Worm (Caenorhabditis elegans) whole organism, midembryonic: ENCODE measurements around the gene F15B9.8.

Experiments used
- T22C8.4 ChIP-seq: fragments of 200-800 bp; sonication (Bioruptor generic); IDR thresholded peaks from 2 replicates; pipeline ENCODE4 v1.3.6; 2022; ENCODE audit warnings: missing genetic modification characterization, missing compliant biosample characterization
- cog-1 ChIP-seq: sonication (generic microtip); optimal IDR thresholded peaks from 2 replicates; lab custom pipeline; 2016; ENCODE audit warnings: missing genetic modification characterization, missing compliant biosample characterization
- flt-1 ChIP-seq: fragments of 200-800 bp; sonication (Bioruptor generic); IDR thresholded peaks from 2 replicates; pipeline ENCODE4 v1.3.6; 2022; ENCODE audit warnings: missing genetic modification characterization, missing compliant biosample characterization
- klf-2 ChIP-seq: fragments of 200-800 bp; sonication (Bioruptor generic); conservative IDR thresholded peaks from 2 replicates; pipeline ENCODE4 v1.3.6; 2022; ENCODE audit warnings: missing genetic modification reagents, missing genetic modification characterization, missing compliant biosample characterization
- med-1 ChIP-seq: sonication (generic microtip); optimal IDR thresholded peaks from 2 replicates; lab custom pipeline; 2017; ENCODE audit warnings: missing genetic modification characterization, mild to moderate bottlenecking, missing compliant biosample characterization, antibody characterized with exemption, missing genetic modification reagents; ENCODE audit not compliant: insufficient read depth
- ref-1 ChIP-seq: fragments of 200-800 bp; sonication (Bioruptor generic); conservative IDR thresholded peaks from 2 replicates; pipeline ENCODE4 v1.3.6; 2022; ENCODE audit warnings: missing genetic modification reagents, missing genetic modification characterization, missing compliant biosample characterization
- tab-1 ChIP-seq: fragments of 200-800 bp; sonication (Bioruptor generic); IDR thresholded peaks from 2 replicates; pipeline ENCODE4 v1.3.6; 2022; ENCODE audit warnings: missing genetic modification characterization, missing compliant biosample characterization
- ztf-23 ChIP-seq: fragments of 200-800 bp; sonication (Bioruptor generic); IDR thresholded peaks from 2 replicates; pipeline ENCODE4 v1.3.6; 2022; ENCODE audit warnings: missing genetic modification reagents, missing genetic modification characterization, missing compliant biosample characterization
- ztf-29 ChIP-seq: fragments of 200-800 bp; sonication (Bioruptor generic); IDR thresholded peaks from 2 replicates; pipeline ENCODE4 v1.3.6; 2022; ENCODE audit warnings: missing genetic modification reagents, missing genetic modification characterization, missing compliant biosample characterization

The F15B9.8 gene

ce11 chrV:13021540-13021939 is 33.2 kb downstream of the F15B9.8 start:
- no peak for TF ChIP-seq tab-1 (GFP tag; lab: Robert Waterston, UW)
- TF ChIP-seq klf-2 (GFP tag; lab: Robert Waterston, UW): no peak
- no peak for TF ChIP-seq ztf-29 (GFP tag; lab: Robert Waterston, UW)
- TF ChIP-seq ref-1 (GFP tag; lab: Robert Waterston, UW): no peak
- no peak for TF ChIP-seq med-1 (GFP tag; lab: Kevin White, UChicago)
- TF ChIP-seq flt-1 (GFP tag; lab: Robert Waterston, UW): no peak
- TF ChIP-seq ztf-23: no peak
- no peak for TF ChIP-seq T22C8.4 (GFP tag; lab: Robert Waterston, UW)
- no peak for TF ChIP-seq cog-1 (tag; lab: Kevin White, UChicago)

DNA sequence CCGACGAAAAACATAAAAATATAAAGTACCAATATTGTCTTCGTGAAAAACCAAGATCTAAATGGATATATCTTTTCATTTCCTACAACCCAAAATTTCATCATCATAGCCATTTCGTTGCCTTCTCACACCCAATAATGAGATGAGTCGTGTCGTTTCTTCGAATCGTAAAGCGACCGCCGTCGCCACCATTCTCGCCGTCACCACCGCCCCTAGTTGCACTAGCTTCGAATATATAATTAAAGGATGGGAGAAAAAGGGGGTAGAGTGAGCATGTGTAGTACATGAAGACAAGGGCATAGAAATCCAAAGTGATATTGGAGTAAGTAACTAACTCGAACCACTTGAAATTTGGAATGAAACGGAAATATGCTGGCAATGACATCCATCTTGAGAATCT is 33.9 kb downstream of the F15B9.8 start:
- no peak for TF ChIP-seq klf-2 (GFP tag; lab: Robert Waterston, UW)
- TF ChIP-seq ztf-23: no peak
- no peak for TF ChIP-seq tab-1 (GFP tag; lab: Robert Waterston, UW)
- no peak for TF ChIP-seq flt-1 (GFP tag; lab: Robert Waterston, UW)
- no peak for TF ChIP-seq ref-1 (GFP tag; lab: Robert Waterston, UW)
- no peak for TF ChIP-seq med-1 (GFP tag; lab: Kevin White, UChicago)
- no peak for TF ChIP-seq ztf-29 (GFP tag; lab: Robert Waterston, UW)
- TF ChIP-seq T22C8.4 (GFP tag; lab: Robert Waterston, UW): no peak
- TF ChIP-seq cog-1 (tag; lab: Kevin White, UChicago): no peak

- TF ChIP-seq cog-1 (tag; lab: Kevin White, UChicago) (no peak), T22C8.4 (GFP tag; lab: Robert Waterston, UW) (no peak), med-1 (GFP tag; lab: Kevin White, UChicago) (no peak), tab-1 (GFP tag; lab: Robert Waterston, UW) (no peak), flt-1 (GFP tag; lab: Robert Waterston, UW) (0 out of 2 replicates have a peak, but pooled peaks have one; percentile 11), ref-1 (GFP tag; lab: Robert Waterston, UW) (no peak)
Measured at ce11 chrV:13024499-13024898, 36.1 kb downstream of the F15B9.8 start.

ce11 chrV:13025283-13025682 is 36.9 kb downstream of the F15B9.8 start:
- TF ChIP-seq med-1 (GFP tag; lab: Kevin White, UChicago): no peak
- TF ChIP-seq T22C8.4 (GFP tag; lab: Robert Waterston, UW): no peak
- no peak for TF ChIP-seq flt-1 (GFP tag; lab: Robert Waterston, UW)
- no peak for TF ChIP-seq ztf-29 (GFP tag; lab: Robert Waterston, UW)
- no peak for TF ChIP-seq ztf-23
- TF ChIP-seq klf-2 (GFP tag; lab: Robert Waterston, UW): no peak

- TF ChIP-seq ref-1 (GFP tag; lab: Robert Waterston, UW): no peak
- no peak for TF ChIP-seq med-1 (GFP tag; lab: Kevin White, UChicago)
- no peak for TF ChIP-seq ztf-23
- no peak for TF ChIP-seq ztf-29 (GFP tag; lab: Robert Waterston, UW)
- TF ChIP-seq klf-2 (GFP tag; lab: Robert Waterston, UW): no peak
Measured at ce11 chrV:13026631-13027299, 38.4 kb downstream of the F15B9.8 start.

- TF ChIP-seq ref-1 (GFP tag; lab: Robert Waterston, UW): no peak
- TF ChIP-seq tab-1 (GFP tag; lab: Robert Waterston, UW): no peak
- TF ChIP-seq T22C8.4 (GFP tag; lab: Robert Waterston, UW): no peak
- TF ChIP-seq ztf-29 (GFP tag; lab: Robert Waterston, UW): no peak
- TF ChIP-seq ztf-23: no peak
- TF ChIP-seq cog-1 (tag; lab: Kevin White, UChicago): no peak
- no peak for TF ChIP-seq klf-2 (GFP tag; lab: Robert Waterston, UW)
- no peak for TF ChIP-seq flt-1 (GFP tag; lab: Robert Waterston, UW)
- TF ChIP-seq med-1 (GFP tag; lab: Kevin White, UChicago): no peak
Measured at ce11 chrV:13028871-13029270, 40.5 kb downstream of the F15B9.8 start.

DNA sequence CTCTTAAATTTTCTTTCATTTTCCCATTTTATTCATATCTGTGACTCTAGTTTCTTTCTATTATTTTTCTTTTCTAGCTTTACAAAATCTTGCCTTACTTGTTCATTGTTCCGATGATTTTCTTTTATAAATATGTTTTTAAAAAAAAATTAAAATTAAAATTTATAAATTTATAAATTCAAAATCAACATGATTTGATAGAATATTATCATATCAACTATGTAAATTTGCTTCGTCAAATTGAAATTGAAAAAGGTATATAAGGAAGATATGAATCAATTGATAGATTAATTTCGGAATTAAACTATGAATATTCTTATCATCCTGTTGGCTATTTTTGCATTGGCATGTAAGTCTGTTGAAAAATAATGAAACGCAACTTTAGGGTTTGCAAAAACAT is 44.9 kb downstream of the F15B9.8 start, which contains the start of gene W07G4.1:
Gene W07G4.1 (plus strand): TSS at position 301 of the 400 bp plus-strand sequence.
- TF ChIP-seq med-1 (GFP tag; lab: Kevin White, UChicago) (no peak), cog-1 (tag; lab: Kevin White, UChicago) (no peak), flt-1 (GFP tag; lab: Robert Waterston, UW) (no peak), ztf-23 (no peak), klf-2 (GFP tag; lab: Robert Waterston, UW) (no peak), tab-1 (GFP tag; lab: Robert Waterston, UW) (no peak), ztf-29 (GFP tag; lab: Robert Waterston, UW) (no peak), T22C8.4 (GFP tag; lab: Robert Waterston, UW) (no peak)

- no peak for TF ChIP-seq ztf-23
- no peak for TF ChIP-seq klf-2 (GFP tag; lab: Robert Waterston, UW)
- no peak for TF ChIP-seq cog-1 (tag; lab: Kevin White, UChicago)
- no peak for TF ChIP-seq ref-1 (GFP tag; lab: Robert Waterston, UW)
- TF ChIP-seq flt-1 (GFP tag; lab: Robert Waterston, UW): no peak
Measured at ce11 chrV:13034604-13035003, 46.2 kb downstream of the F15B9.8 start, which contains the start of gene W07G4.7. Gene W07G4.7, minus strand, starts transcription at chrV:13034704.

ce11 chrV:13036466-13036865 is 48.1 kb downstream of the F15B9.8 start, which contains the start of gene W07G4.2:
Gene W07G4.2, minus strand, starts transcription at chrV:13036566.
- no peak for TF ChIP-seq ztf-23
- no peak for TF ChIP-seq tab-1 (GFP tag; lab: Robert Waterston, UW)
- no peak for TF ChIP-seq T22C8.4 (GFP tag; lab: Robert Waterston, UW)
- TF ChIP-seq klf-2 (GFP tag; lab: Robert Waterston, UW): no peak
- TF ChIP-seq ref-1 (GFP tag; lab: Robert Waterston, UW): no peak
- TF ChIP-seq flt-1 (GFP tag; lab: Robert Waterston, UW): no peak
- TF ChIP-seq med-1 (GFP tag; lab: Kevin White, UChicago): no peak
- TF ChIP-seq cog-1 (tag; lab: Kevin White, UChicago): no peak
- TF ChIP-seq ztf-29 (GFP tag; lab: Robert Waterston, UW): no peak
